Fruit fly (Drosophila melanogaster) whole organism, prepupa: Measurements from ENCODE around the gene CG33647.

Source experiments
- CG16779 ChIP-seq: fragments of 200-800 bp; sonication (Bioruptor generic); optimal IDR thresholded peaks from 3 replicates; lab custom pipeline; 2017; ENCODE audit warnings: missing biosample characterization, mild to moderate bottlenecking, missing genetic modification characterization
- CG31627 ChIP-seq: fragments of 200-800 bp; sonication (Bioruptor generic); optimal IDR thresholded peaks from 3 replicates; lab custom pipeline; 2016; ENCODE audit warnings: missing biosample characterization, missing genetic modification characterization
- CG8319 ChIP-seq: fragments of 200-800 bp; sonication (Bioruptor generic); optimal IDR thresholded peaks from 3 replicates; lab custom pipeline; 2016; ENCODE audit warnings: missing biosample characterization, missing genetic modification characterization
- Ets21C ChIP-seq: fragments of 200-800 bp; sonication (Bioruptor generic); optimal IDR thresholded peaks from 3 replicates; lab custom pipeline; 2016; ENCODE audit warnings: missing biosample characterization, missing genetic modification characterization
- Gug ChIP-seq: fragments of 200-800 bp; sonication (Bioruptor generic); IDR thresholded peaks from 2 replicates; pipeline ENCODE4 v1.3.6; 2022; ENCODE audit warnings: missing biosample characterization, missing genetic modification characterization
- Met ChIP-seq: fragments of 200-800 bp; sonication (Bioruptor generic); optimal IDR thresholded peaks from 3 replicates; lab custom pipeline; 2016; ENCODE audit warnings: missing biosample characterization, missing genetic modification characterization
- OdsH ChIP-seq: fragments of 200-800 bp; sonication (Bioruptor generic); optimal IDR thresholded peaks from 3 replicates; lab custom pipeline; 2016; ENCODE audit warnings: missing biosample characterization, missing genetic modification characterization
- Sox102F ChIP-seq: fragments of 200-800 bp; sonication (Bioruptor generic); optimal IDR thresholded peaks from 2 replicates; lab custom pipeline; 2016; ENCODE audit warnings: missing biosample characterization, mild to moderate bottlenecking, missing genetic modification characterization
- fd59A ChIP-seq: fragments of 200-800 bp; sonication (Bioruptor generic); optimal IDR thresholded peaks from 2 replicates; lab custom pipeline; 2017; ENCODE audit warnings: missing biosample characterization, mild to moderate bottlenecking, missing genetic modification characterization, missing genetic modification reagents
- net ChIP-seq: fragments of 200-800 bp; sonication (Bioruptor generic); optimal IDR thresholded peaks from 3 replicates; lab custom pipeline; 2016; ENCODE audit warnings: missing biosample characterization, missing genetic modification characterization
- topi ChIP-seq: fragments of 200-800 bp; sonication (Bioruptor generic); optimal IDR thresholded peaks from 3 replicates; lab custom pipeline; 2016; ENCODE audit warnings: missing biosample characterization, missing genetic modification characterization
- vri ChIP-seq: fragments of 200-800 bp; sonication (Bioruptor generic); optimal IDR thresholded peaks from 3 replicates; lab custom pipeline; 2016; ENCODE audit warnings: missing biosample characterization, mild to moderate bottlenecking, missing genetic modification characterization

DNA sequence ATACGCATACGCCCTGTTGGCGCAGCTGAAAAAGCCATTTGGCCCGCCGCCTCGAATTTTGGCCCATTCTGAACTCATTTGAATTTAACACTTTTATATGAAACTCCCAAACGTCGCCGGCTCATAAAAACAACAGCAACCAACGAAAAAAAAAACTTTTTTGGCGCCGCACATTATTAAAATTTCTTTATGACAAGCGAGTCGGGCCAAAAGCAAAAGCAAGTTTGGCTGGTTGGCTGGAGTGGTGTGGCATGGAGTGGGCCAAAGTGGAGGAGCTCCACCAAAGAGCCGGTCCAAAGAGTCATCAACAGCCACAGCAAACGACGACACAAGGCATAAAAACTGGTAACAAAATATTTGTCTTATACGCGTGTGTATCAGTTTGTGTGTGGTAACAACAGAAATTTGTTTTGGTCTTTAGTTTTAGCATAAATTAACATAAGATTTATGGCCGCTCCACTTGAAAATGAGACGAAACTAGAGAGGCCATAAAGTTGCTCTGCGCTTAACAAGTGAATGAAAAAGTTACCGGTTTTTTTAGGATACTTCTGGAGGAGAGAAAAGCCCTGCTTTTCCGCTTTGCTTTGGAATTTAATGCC lies 36.4 kb upstream of the CG33647 start:
- TF ChIP-seq topi = no peak
- no peak for TF ChIP-seq Met (GFP tag; lab: Kevin White, UChicago)
- no peak for TF ChIP-seq Ets21C (GFP tag; lab: Kevin White, UChicago)
- TF ChIP-seq net (GFP tag; lab: Kevin White, UChicago) = no peak
- no peak for TF ChIP-seq OdsH
- no peak for TF ChIP-seq Gug
- no peak for TF ChIP-seq fd59A (GFP tag; lab: Kevin White, UChicago)
- TF ChIP-seq CG16779 (tag; lab: Kevin White, UChicago) = no peak
- no peak for TF ChIP-seq Sox102F (GFP tag; lab: Kevin White, UChicago)
- TF ChIP-seq vri = no peak
- no peak for TF ChIP-seq CG31627
- TF ChIP-seq CG8319 (GFP tag; lab: Kevin White, UChicago) = no peak
